Worm (Caenorhabditis elegans): Measurements from ENCODE around the gene sru-28.

DNA sequence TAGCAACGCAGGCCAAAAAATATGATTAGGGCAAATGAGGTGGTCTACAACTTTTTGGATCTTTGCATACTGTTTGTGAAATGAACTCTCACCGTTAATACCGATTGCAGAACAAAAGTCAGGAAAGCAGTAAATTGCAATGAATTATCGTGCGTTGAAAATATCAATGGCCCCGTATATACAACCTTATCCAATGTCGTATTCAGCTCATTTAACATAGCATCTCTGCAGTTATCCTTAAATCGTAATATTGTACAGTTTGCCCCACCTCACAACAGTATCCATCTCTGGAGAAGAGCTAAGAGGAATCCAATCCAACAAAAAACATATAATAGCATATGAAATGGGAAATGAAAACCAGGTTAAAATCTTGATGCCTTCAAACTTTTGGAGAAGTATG is 26.4 kb downstream of the sru-28 start:
- TF ChIP-seq ama-1 (optimal IDR thresholded peaks at IDR 0.05) (no peak), ceh-13 (GFP tag; optimal IDR thresholded peaks at IDR 0.05) (no peak), hmg-4 (GFP tag; optimal IDR thresholded peaks at IDR 0.05) (no peak), ets-7 (tag; optimal IDR thresholded peaks at IDR 0.05) (no peak)
